ENCODE assay signal across 3 fruit fly cellular contexts in genomic region chr4:498324-498850, dm6.
A peak's percentile ranks its signal among the peaks of the same experiment; 100 is the strongest.
TF ChIP-seq lines count a peak whose summit lies in the region.

No protein-coding gene starts in this region.

- no peak for TF ChIP-seq CTCF in whole organism, embryonic (GFP tag; optimal IDR thresholded peaks at IDR 0.05; lab: Kevin White, UChicago)

TF ChIP-seq in whole organism, adult, 20 proteins besides CTCF, POLR2A, EP300 and RAD21:
- no peak for TF ChIP-seq CG11617 (GFP tag; optimal IDR thresholded peaks at IDR 0.05; lab: Kevin White, UChicago)
- TF ChIP-seq kay (GFP tag; lab: Kevin White, UChicago; ENCODE audit: borderline replicate concordance): peak; percentile 3

TF ChIP-seq in whole organism, embryonic, 481 proteins besides CTCF, POLR2A, EP300 and RAD21 (continues in another document):
- TF ChIP-seq Scr (GFP tag; IDR thresholded peaks at IDR 0.05; lab: Robert Waterston, UW; ENCODE audit: partially characterized antibody) (peak; percentile 39; the same call in 1 of the 2 replicates), grau (tag; optimal IDR thresholded peaks at IDR 0.05; lab: Kevin White, UChicago) (peak; percentile 1), Hr3 (GFP tag; optimal IDR thresholded peaks at IDR 0.05; lab: Kevin White, UChicago) (no peak), shn (GFP tag; optimal IDR thresholded peaks at IDR 0.05; lab: Kevin White, UChicago) (no peak), Med (GFP tag; lab: Kevin White, UChicago) (peak; percentile 57), ab (GFP tag; optimal IDR thresholded peaks at IDR 0.05; lab: Kevin White, UChicago) (no peak), CG16815 (GFP tag; optimal IDR thresholded peaks at IDR 0.05; lab: Kevin White, UChicago) (peak; percentile 22), z (GFP tag; IDR thresholded peaks at IDR 0.05; lab: Robert Waterston, UW) (no peak), CG1024 (GFP tag; IDR thresholded peaks at IDR 0.05; lab: Robert Waterston, UW) (no peak), tgo (GFP tag; IDR thresholded peaks at IDR 0.05; lab: Robert Waterston, UW) (0 out of 3 replicates have a peak, but pooled peaks have one; percentile 24), vvl (GFP tag; IDR thresholded peaks at IDR 0.05; lab: Robert Waterston, UW) (no peak), HLH4C (GFP tag; IDR thresholded peaks at IDR 0.05; lab: Robert Waterston, UW; ENCODE audit: partially characterized antibody) (peak; percentile 73), dmrt11E (tag; optimal IDR thresholded peaks at IDR 0.05; lab: Kevin White, UChicago) (peak; percentile 39), Oli (tag; optimal IDR thresholded peaks at IDR 0.05; lab: Kevin White, UChicago) (peak; percentile 24), org-1 (GFP tag; optimal IDR thresholded peaks at IDR 0.05; lab: Kevin White, UChicago) (no peak), cato (GFP tag; optimal IDR thresholded peaks at IDR 0.05; lab: Kevin White, UChicago; ENCODE audit: borderline replicate concordance) (no peak), ato (GFP tag; IDR thresholded peaks at IDR 0.05; lab: Robert Waterston, UW; ENCODE audit: partially characterized antibody) (peak; percentile 55; the same call in 1 of the 2 replicates), CG2712 (tag; optimal IDR thresholded peaks at IDR 0.05; lab: Kevin White, UChicago) (no peak), Xrp1 (GFP tag; IDR thresholded peaks at IDR 0.05; lab: Robert Waterston, UW) (peak; percentile 6; the same call in 1 of the 2 replicates), CG17328 (GFP tag; IDR thresholded peaks at IDR 0.05; lab: Robert Waterston, UW) (peak; percentile 40; the same call in 1 of the 2 replicates), CG17612 (GFP tag; IDR thresholded peaks at IDR 0.05; lab: Robert Waterston, UW) (no peak), CG16813 (GFP tag; IDR thresholded peaks at IDR 0.05; lab: Robert Waterston, UW; ENCODE audit: partially characterized antibody) (peak; percentile 74), row (GFP tag; IDR thresholded peaks at IDR 0.05; lab: Robert Waterston, UW) (0 out of 3 replicates have a peak, but pooled peaks have one; percentile 26), schlank (tag; optimal IDR thresholded peaks at IDR 0.05; lab: Kevin White, UChicago) (no peak), Pdp1 (GFP tag; optimal IDR thresholded peaks at IDR 0.05; lab: Kevin White, UChicago) (peak in 1 of 2 experiments; percentile 49), CG14860 (GFP tag; IDR thresholded peaks at IDR 0.05; lab: Robert Waterston, UW; ENCODE audit: partially characterized antibody) (peak; percentile 56; the same call in 2 of the 3 replicates), Chrac-16 (GFP tag; optimal IDR thresholded peaks at IDR 0.05; lab: Kevin White, UChicago) (no peak), Ravus (GFP tag; IDR thresholded peaks at IDR 0.05; lab: Robert Waterston, UW) (no peak), sr (GFP tag; IDR thresholded peaks at IDR 0.05; lab: Robert Waterston, UW) (no peak), HLH54F (GFP tag; optimal IDR thresholded peaks at IDR 0.05; lab: Kevin White, UChicago) (no peak), pum (GFP tag; optimal IDR thresholded peaks at IDR 0.05; lab: Kevin White, UChicago) (no peak), CG10979 (tag; optimal IDR thresholded peaks at IDR 0.05; lab: Kevin White, UChicago) (peak; percentile 23), ara (GFP tag; IDR thresholded peaks at IDR 0.05; lab: Robert Waterston, UW) (no peak), zfh1 (GFP tag; IDR thresholded peaks at IDR 0.05; lab: Robert Waterston, UW) (peak; percentile 23; the same call in 1 of the 3 replicates), C15 (GFP tag; IDR thresholded peaks at IDR 0.05; lab: Robert Waterston, UW) (no peak), Mrtf (GFP tag; IDR thresholded peaks at IDR 0.05; lab: Robert Waterston, UW) (no peak), CG11085 (GFP tag; IDR thresholded peaks at IDR 0.05; lab: Robert Waterston, UW) (no peak), CG10462 (GFP tag; optimal IDR thresholded peaks at IDR 0.05; lab: Kevin White, UChicago) (no peak), tx (GFP tag; optimal IDR thresholded peaks at IDR 0.05; lab: Kevin White, UChicago) (no peak), tna (GFP tag; IDR thresholded peaks at IDR 0.05; lab: Robert Waterston, UW; ENCODE audit: partially characterized antibody) (peak; percentile 20; the same call in 1 of the 2 replicates), bsh (GFP tag; optimal IDR thresholded peaks at IDR 0.05; lab: Kevin White, UChicago) (peak in 1 of 2 experiments; percentile 31), D19B (GFP tag; optimal IDR thresholded peaks at IDR 0.05; lab: Kevin White, UChicago) (peak; percentile 15)

TF ChIP-seq in whole organism, prepupa, 60 proteins besides CTCF, POLR2A, EP300 and RAD21:
- no peak for TF ChIP-seq fkh (GFP tag; optimal IDR thresholded peaks at IDR 0.05; lab: Kevin White, UChicago)
- TF ChIP-seq Eip78C (GFP tag; lab: Kevin White, UChicago): peak; percentile 52
- TF ChIP-seq CG8119 (GFP tag; IDR thresholded peaks at IDR 0.05; lab: Robert Waterston, UW): no peak
